Fruit fly (Drosophila melanogaster): ENCODE results near the gene CG15543.

- TF ChIP-seq h (optimal IDR thresholded peaks at IDR 0.05) (no peak), Myc (optimal IDR thresholded peaks at IDR 0.05) (no peak)
These were observed 8.2 kb downstream of the CG15543 start for dm6 chr3R:30750898-30751297.
